Fruit fly (Drosophila melanogaster) whole organism, pupa: ENCODE measurements around the gene dmrt11E.

Source experiments
- CG10348 ChIP-seq: fragments of 200-800 bp; sonication (Bioruptor generic); IDR thresholded peaks from 2 replicates; pipeline ENCODE4 v1.3.6; 2022; ENCODE audit warnings: missing biosample characterization, missing genetic modification characterization
- CG13204 ChIP-seq: fragments of 200-800 bp; sonication (Bioruptor generic); optimal IDR thresholded peaks from 2 replicates; lab custom pipeline; 2018; ENCODE audit warnings: missing biosample characterization, mild to moderate bottlenecking, missing genetic modification characterization, moderate library complexity
- CG17806 ChIP-seq: fragments of 200-800 bp; sonication (Bioruptor generic); optimal IDR thresholded peaks from 2 replicates; lab custom pipeline; 2018; ENCODE audit warnings: missing biosample characterization, mild to moderate bottlenecking, missing genetic modification characterization, moderate library complexity
- CG34367 ChIP-seq: fragments of 200-800 bp; sonication (Bioruptor generic); optimal IDR thresholded peaks from 2 replicates; lab custom pipeline; 2018; ENCODE audit warnings: missing biosample characterization, mild to moderate bottlenecking, missing genetic modification characterization
- CG4496 ChIP-seq: fragments of 200-800 bp; sonication (Bioruptor generic); IDR thresholded peaks from 3 replicates; pipeline ENCODE4 v1.3.6; 2022; ENCODE audit warnings: missing biosample characterization, missing genetic modification characterization
- CG8301 ChIP-seq: fragments of 200-800 bp; sonication (Bioruptor generic); optimal IDR thresholded peaks from 2 replicates; lab custom pipeline; 2018; ENCODE audit warnings: missing biosample characterization, mild to moderate bottlenecking, missing genetic modification characterization
- D1 ChIP-seq: fragments of 200-800 bp; sonication (Bioruptor generic); optimal IDR thresholded peaks from 2 replicates; lab custom pipeline; 2018; ENCODE audit warnings: missing biosample characterization, mild to moderate bottlenecking, missing genetic modification characterization, moderate library complexity
- EcR ChIP-seq: fragments of 200-800 bp; sonication (Bioruptor generic); optimal IDR thresholded peaks from 3 replicates; lab custom pipeline; 2019; ENCODE audit warnings: missing biosample characterization, missing genetic modification characterization, mild to moderate bottlenecking, moderate library complexity, missing genetic modification reagents
- Ets98B ChIP-seq: fragments of 200-800 bp; sonication (Bioruptor generic); IDR thresholded peaks from 2 replicates; pipeline ENCODE4 v1.3.6; 2022; ENCODE audit warnings: missing biosample characterization, missing genetic modification characterization
- Pif1A ChIP-seq: fragments of 200-800 bp; sonication (Bioruptor generic); optimal IDR thresholded peaks from 3 replicates; lab custom pipeline; 2016; ENCODE audit warnings: missing biosample characterization, missing genetic modification characterization
- Pif1B ChIP-seq: fragments of 200-800 bp; sonication (Bioruptor generic); optimal IDR thresholded peaks from 3 replicates; lab custom pipeline; 2016; ENCODE audit warnings: missing biosample characterization, missing genetic modification characterization
- fd96Ca ChIP-seq: fragments of 200-800 bp; sonication (Bioruptor generic); IDR thresholded peaks from 3 replicates; pipeline ENCODE4 v1.3.6; 2022; ENCODE audit warnings: missing biosample characterization, missing genetic modification characterization
- gl ChIP-seq: fragments of 200-800 bp; sonication (Bioruptor generic); optimal IDR thresholded peaks from 2 replicates; lab custom pipeline; 2018; ENCODE audit warnings: missing biosample characterization, mild to moderate bottlenecking, missing genetic modification characterization
- rn ChIP-seq: fragments of 200-800 bp; sonication (Bioruptor generic); IDR thresholded peaks from 2 replicates; pipeline ENCODE4 v1.3.6; 2022; ENCODE audit warnings: missing biosample characterization, missing genetic modification characterization

dm6 chrX:13396378-13397099 lies 28.5 kb downstream of the dmrt11E start, which contains the start of gene Bcat:
- TF ChIP-seq fd96Ca = peak; percentile 53; the same call in 1 of the 3 replicates
- no peak for TF ChIP-seq gl (tag; lab: Kevin White, UChicago)
- no peak for TF ChIP-seq Pif1A (GFP tag; lab: Kevin White, UChicago)
- peak; percentile 27 for TF ChIP-seq EcR (GFP tag; lab: Kevin White, UChicago)
- no peak for TF ChIP-seq CG13204
- TF ChIP-seq Ets98B (GFP tag; lab: Robert Waterston, UW) = no peak; the same call in 1 of the 2 replicates
- peak; percentile 57 for TF ChIP-seq CG8301
- peak; percentile 46 for TF ChIP-seq CG17806 (tag; lab: Kevin White, UChicago)
- TF ChIP-seq Pif1B = peak; percentile 62
- TF ChIP-seq rn (GFP tag; lab: Robert Waterston, UW) = no peak
- no peak for TF ChIP-seq CG10348 (GFP tag; lab: Robert Waterston, UW)
- TF ChIP-seq D1 (tag; lab: Kevin White, UChicago) = peak; percentile 31
- peak; percentile 64; the same call in 2 of the 3 replicates for TF ChIP-seq CG4496 (GFP tag; lab: Robert Waterston, UW)
- TF ChIP-seq CG34367 = peak; percentile 3
